Fruit fly (Drosophila melanogaster) whole organism, prepupa: Measurements from ENCODE around the gene dUTPase.

Source experiments
- CG11902 ChIP-seq: fragments of 200-800 bp; sonication (Bioruptor generic); optimal IDR thresholded peaks from 3 replicates; lab custom pipeline; 2016; ENCODE audit warnings: missing biosample characterization, missing genetic modification characterization
- CG16779 ChIP-seq: fragments of 200-800 bp; sonication (Bioruptor generic); optimal IDR thresholded peaks from 3 replicates; lab custom pipeline; 2017; ENCODE audit warnings: missing biosample characterization, mild to moderate bottlenecking, missing genetic modification characterization
- CG31627 ChIP-seq: fragments of 200-800 bp; sonication (Bioruptor generic); optimal IDR thresholded peaks from 3 replicates; lab custom pipeline; 2016; ENCODE audit warnings: missing biosample characterization, missing genetic modification characterization
- CG6792 ChIP-seq: fragments of 200-800 bp; sonication (Bioruptor generic); optimal IDR thresholded peaks from 3 replicates; lab custom pipeline; 2016; ENCODE audit warnings: missing biosample characterization, missing genetic modification characterization
- CG6808 ChIP-seq: fragments of 200-800 bp; sonication (Bioruptor generic); optimal IDR thresholded peaks from 3 replicates; lab custom pipeline; 2017; ENCODE audit warnings: missing biosample characterization, missing genetic modification characterization, mild to moderate bottlenecking, moderate library complexity, missing genetic modification reagents
- Ets96B ChIP-seq: fragments of 200-800 bp; optimal IDR thresholded peaks from 2 replicates; lab custom pipeline; 2019; ENCODE audit warnings: missing biosample characterization, mild to moderate bottlenecking, missing genetic modification characterization, moderate library complexity
- Hr4 ChIP-seq: fragments of 200-800 bp; sonication (Bioruptor generic); optimal IDR thresholded peaks from 3 replicates; lab custom pipeline; 2016; ENCODE audit warnings: missing biosample characterization, missing genetic modification characterization
- Sox14 ChIP-seq: fragments of 200-800 bp; sonication (Bioruptor generic); optimal IDR thresholded peaks from 3 replicates; lab custom pipeline; 2016; ENCODE audit warnings: missing biosample characterization, missing genetic modification characterization
- Sox15 ChIP-seq: fragments of 200-800 bp; sonication (Bioruptor generic); optimal IDR thresholded peaks from 3 replicates; lab custom pipeline; 2016; ENCODE audit warnings: missing biosample characterization, missing genetic modification characterization
- esn ChIP-seq: fragments of 200-800 bp; sonication (Bioruptor generic); optimal IDR thresholded peaks from 2 replicates; lab custom pipeline; 2016; ENCODE audit warnings: missing biosample characterization, mild to moderate bottlenecking, missing genetic modification characterization, moderate library complexity

- TF ChIP-seq Sox14 (GFP tag; lab: Kevin White, UChicago), result no peak
- TF ChIP-seq CG6808, result no peak
- TF ChIP-seq CG11902 (GFP tag; lab: Kevin White, UChicago), result no peak
- no peak for TF ChIP-seq CG6792 (GFP tag; lab: Kevin White, UChicago)
- no peak for TF ChIP-seq CG31627 (GFP tag; lab: Kevin White, UChicago)
- TF ChIP-seq Sox15 (GFP tag; lab: Kevin White, UChicago), result no peak
- no peak for TF ChIP-seq Hr4
- no peak for TF ChIP-seq CG16779 (tag; lab: Kevin White, UChicago)
- no peak for TF ChIP-seq esn (GFP tag; lab: Kevin White, UChicago)
- no peak for TF ChIP-seq Ets96B (tag; lab: Kevin White, UChicago)
Observed at dm6 chr2L:11004674-11005045, 6.5 kb upstream of the dUTPase start, which contains the start of gene Nup154.
